Fruit fly (Drosophila melanogaster) whole organism, adult: ENCODE measurements around the gene ChLD3.

Experiments
- CG12768 ChIP-seq: fragments of 200-800 bp; sonication (Bioruptor generic); optimal IDR thresholded peaks from 2 replicates; lab custom pipeline; 2017; ENCODE audit warnings: missing biosample characterization, missing genetic modification characterization, mild to moderate bottlenecking, moderate library complexity, missing genetic modification reagents
- CG14711 ChIP-seq: fragments of 200-800 bp; sonication (Bioruptor generic); optimal IDR thresholded peaks from 2 replicates; lab custom pipeline; 2018; ENCODE audit warnings: missing biosample characterization, mild to moderate bottlenecking, missing genetic modification characterization, moderate library complexity
- kay ChIP-seq: fragments of 200-800 bp; sonication (Bioruptor generic); peaks from one replicate; lab custom pipeline; 2016; ENCODE audit warnings: missing biosample characterization, missing genetic modification characterization, borderline replicate concordance

DNA sequence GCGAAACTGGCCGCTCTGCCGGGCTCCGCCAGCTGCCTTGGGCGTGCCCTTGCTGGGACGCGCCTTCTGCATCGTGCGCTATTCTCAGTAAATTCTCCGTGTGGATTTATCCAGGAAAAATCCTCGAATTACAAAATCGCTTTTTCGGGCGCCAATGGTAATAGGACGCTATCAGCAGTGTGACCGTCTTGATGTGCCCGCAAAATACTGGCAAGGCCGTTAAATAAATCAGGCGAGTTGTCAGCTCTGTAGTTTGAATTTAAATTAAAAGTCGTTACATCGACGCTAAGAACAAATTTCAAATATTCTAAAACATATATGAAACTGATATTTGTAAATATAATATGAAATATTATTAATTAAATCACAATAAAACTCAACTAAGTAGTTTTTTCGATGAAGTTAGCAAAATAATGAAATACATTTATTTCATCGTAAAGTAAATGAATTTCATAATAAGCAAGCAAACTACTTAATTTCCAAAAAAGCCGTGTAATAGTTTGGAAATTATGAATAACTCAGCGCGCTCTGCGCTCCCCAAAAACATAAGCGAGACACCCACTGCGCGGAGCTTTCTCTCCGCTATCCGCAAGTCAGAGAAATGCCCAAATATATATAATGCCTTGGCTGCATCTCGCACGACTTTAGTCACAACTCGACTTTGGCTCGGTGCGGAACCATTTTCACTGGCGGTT is at the start of gene ChLD3, which contains the start of gene glu:
- TF ChIP-seq CG12768 (GFP tag; lab: Kevin White, UChicago) (no peak), CG14711 (no peak), kay (GFP tag; lab: Kevin White, UChicago) (no peak)
